Fruit fly (Drosophila melanogaster): Measurements from ENCODE around the gene CG3106.
A peak's percentile ranks its signal among the peaks of the same experiment; 100 is the strongest.

The CG3106 gene

DNA sequence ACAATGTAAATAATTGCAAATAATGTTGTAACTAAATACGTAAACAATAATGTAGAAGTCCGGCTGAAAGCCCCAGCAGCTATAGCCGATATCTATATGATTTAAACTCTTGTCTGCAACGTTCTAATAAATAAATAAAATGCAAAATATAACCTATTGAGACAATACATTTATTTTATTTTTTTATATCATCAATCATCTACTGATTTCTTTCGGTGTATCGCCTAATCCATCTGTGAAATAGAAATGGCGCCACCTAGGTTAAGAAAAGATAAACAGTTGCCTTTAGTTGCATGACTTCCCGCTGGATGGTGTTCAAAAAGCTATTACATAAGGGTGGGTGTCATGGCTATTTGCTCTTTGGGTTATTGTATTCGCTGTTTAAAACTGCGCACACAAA lies 24.9 kb upstream of the CG3106 start (continued):
- no peak for TF ChIP-seq Sry-β (GFP tag; optimal IDR thresholded peaks at IDR 0.05)
- TF ChIP-seq Optix (GFP tag; IDR thresholded peaks at IDR 0.05) = peak; percentile 79
- TF ChIP-seq Ravus (GFP tag; IDR thresholded peaks at IDR 0.05) = peak; percentile 73
- TF ChIP-seq knrl (GFP tag; IDR thresholded peaks at IDR 0.05; ENCODE audit: partially characterized antibody) = peak; percentile 25; the same call in 1 of the 3 replicates
- peak; percentile 88 for TF ChIP-seq bab2 (GFP tag; optimal IDR thresholded peaks at IDR 0.05)
- TF ChIP-seq HHEX (GFP tag; optimal IDR thresholded peaks at IDR 0.05) = peak; percentile 97
- TF ChIP-seq ERR (GFP tag; optimal IDR thresholded peaks at IDR 0.05) = peak; percentile 53
- peak in 1 of 3 experiments; percentile 94 for TF ChIP-seq lola (GFP tag; optimal IDR thresholded peaks at IDR 0.05)
- TF ChIP-seq CG1024 (GFP tag; IDR thresholded peaks at IDR 0.05) = peak; percentile 91
- TF ChIP-seq Ets65A (GFP tag) = peak; percentile 92
- TF ChIP-seq Hey (tag; optimal IDR thresholded peaks at IDR 0.05) = peak; percentile 77
- TF ChIP-seq ash1 (GFP tag; optimal IDR thresholded peaks at IDR 0.05) = peak; percentile 55
- peak; percentile 96 for TF ChIP-seq chm (GFP tag; IDR thresholded peaks at IDR 0.05)
- peak; percentile 93 for TF ChIP-seq nau (GFP tag; optimal IDR thresholded peaks at IDR 0.05)
- peak; percentile 87 for TF ChIP-seq trh (GFP tag; optimal IDR thresholded peaks at IDR 0.05)
- peak; percentile 91 for TF ChIP-seq az2 (GFP tag; optimal IDR thresholded peaks at IDR 0.05)
- TF ChIP-seq dimm (GFP tag; IDR thresholded peaks at IDR 0.05) = peak; percentile 76
- TF ChIP-seq maf-S (GFP tag; optimal IDR thresholded peaks at IDR 0.05) = peak; percentile 55
- TF ChIP-seq D19B (GFP tag; optimal IDR thresholded peaks at IDR 0.05) = peak; percentile 89
- peak; percentile 92 for TF ChIP-seq CG4854 (GFP tag; optimal IDR thresholded peaks at IDR 0.05)
- peak; percentile 72 for TF ChIP-seq Lim3 (GFP tag; IDR thresholded peaks at IDR 0.05)
- no peak for TF ChIP-seq prd (optimal IDR thresholded peaks at IDR 0.05)
- TF ChIP-seq prd (GFP tag; IDR thresholded peaks at IDR 0.05) = peak; percentile 91
- TF ChIP-seq Fer2 (tag; optimal IDR thresholded peaks at IDR 0.05) = peak; percentile 89
- TF ChIP-seq MTF-1 (GFP tag; optimal IDR thresholded peaks at IDR 0.05; ENCODE audit: borderline replicate concordance) = peak; percentile 89
- TF ChIP-seq Xbp1 (GFP tag; optimal IDR thresholded peaks at IDR 0.05) = peak; percentile 91
- peak; percentile 93 for TF ChIP-seq CG2875 (GFP tag; optimal IDR thresholded peaks at IDR 0.05)
- TF ChIP-seq aop (GFP tag; IDR thresholded peaks at IDR 0.05) = 0 out of 2 replicates have a peak, but pooled peaks have one; percentile 45
- peak; percentile 93 for TF ChIP-seq E2f1 (GFP tag; IDR thresholded peaks at IDR 0.05)
- TF ChIP-seq CG17359 (tag; optimal IDR thresholded peaks at IDR 0.05) = peak; percentile 97
- TF ChIP-seq Gsc (GFP tag; IDR thresholded peaks at IDR 0.05) = peak; percentile 59; the same call in 1 of the 2 replicates
- TF ChIP-seq CG32532 (GFP tag; IDR thresholded peaks at IDR 0.05) = peak; percentile 97
- TF ChIP-seq Adf1 (GFP tag; IDR thresholded peaks at IDR 0.05) = peak; percentile 72
- peak; percentile 88 for TF ChIP-seq al (GFP tag; IDR thresholded peaks at IDR 0.05)
- peak; percentile 75 for TF ChIP-seq CG16863 (GFP tag; optimal IDR thresholded peaks at IDR 0.05)
- peak; percentile 87 for TF ChIP-seq CG1603 (tag; optimal IDR thresholded peaks at IDR 0.05)
- peak; percentile 92 for TF ChIP-seq Ptx1 (GFP tag; IDR thresholded peaks at IDR 0.05)
- peak; percentile 84 for TF ChIP-seq row (GFP tag; IDR thresholded peaks at IDR 0.05)
- peak; percentile 82 for TF ChIP-seq vfl (GFP tag; optimal IDR thresholded peaks at IDR 0.05)
- TF ChIP-seq CG8478 (optimal IDR thresholded peaks at IDR 0.05) = no peak
- peak; percentile 97 for TF ChIP-seq CG3281 (GFP tag; optimal IDR thresholded peaks at IDR 0.05)
- TF ChIP-seq Hsf (GFP tag; optimal IDR thresholded peaks at IDR 0.05) = peak; percentile 90
- TF ChIP-seq sc (optimal IDR thresholded peaks at IDR 0.05) = no peak
- peak; percentile 89 for TF ChIP-seq sc (GFP tag; optimal IDR thresholded peaks at IDR 0.05)
- peak; percentile 28 for TF ChIP-seq Sry-δ (GFP tag; optimal IDR thresholded peaks at IDR 0.05)
- peak; percentile 86; the same call in 1 of the 2 replicates for TF ChIP-seq CG32767 (GFP tag; IDR thresholded peaks at IDR 0.05)
- TF ChIP-seq p53 (GFP tag; optimal IDR thresholded peaks at IDR 0.05) = peak; percentile 28
- peak in 1 of 2 experiments; percentile 96 for TF ChIP-seq Eip74EF (GFP tag; optimal IDR thresholded peaks at IDR 0.05)
- peak; percentile 83 for TF ChIP-seq Camta (GFP tag; optimal IDR thresholded peaks at IDR 0.05)
- peak; percentile 88 for TF ChIP-seq ap (GFP tag; IDR thresholded peaks at IDR 0.05)
- peak; percentile 83 for TF ChIP-seq CG18011 (GFP tag; optimal IDR thresholded peaks at IDR 0.05)
- TF ChIP-seq pb (GFP tag; optimal IDR thresholded peaks at IDR 0.05) = peak; percentile 30
